Worm (Caenorhabditis elegans): ENCODE results near the gene E02A10.3.
A peak's percentile ranks its signal among the peaks of the same experiment; 100 is the strongest.

The E02A10.3 gene

ce11 chrV:12592379-12592778 lies 13.0 kb downstream of the E02A10.3 start, which contains the start of gene C14C10.2:
TSS of gene C14C10.2 (minus strand) at chrV:12592479.
- TF ChIP-seq ceh-82 (tag; optimal IDR thresholded peaks at IDR 0.05) (no peak), aly-2 (tag; optimal IDR thresholded peaks at IDR 0.05) (peak; percentile 26)

- TF ChIP-seq ces-1 (GFP tag; optimal IDR thresholded peaks at IDR 0.05) (no peak), ceh-90 (tag; optimal IDR thresholded peaks at IDR 0.05) (no peak), nhr-28 (tag; optimal IDR thresholded peaks at IDR 0.05) (no peak), tlp-1 (tag; optimal IDR thresholded peaks at IDR 0.05) (no peak), lsy-2 (tag; optimal IDR thresholded peaks at IDR 0.05) (no peak), unc-62 (GFP tag; optimal IDR thresholded peaks at IDR 0.05) (no peak), Y116A8C.19 (tag; optimal IDR thresholded peaks at IDR 0.05; ENCODE audit: borderline replicate concordance) (no peak)
Measured at ce11 chrV:12596196-12596595, 16.8 kb downstream of the E02A10.3 start, which contains the start of gene mma-1. TSS of gene mma-1 (minus strand) at chrV:12596296.

ce11 chrV:12596795-12597194 lies 17.4 kb downstream of the E02A10.3 start:
- TF ChIP-seq ces-1 (GFP tag; optimal IDR thresholded peaks at IDR 0.05) (no peak), grh-1 (GFP tag; IDR thresholded peaks at IDR 0.05) (0 out of 2 replicates have a peak, but pooled peaks have one; percentile 21), elt-2 (tag; optimal IDR thresholded peaks at IDR 0.05) (peak; percentile 6), unc-62 (GFP tag; optimal IDR thresholded peaks at IDR 0.05) (no peak), nhr-19 (GFP tag; conservative IDR thresholded peaks at IDR 0.05) (peak; percentile 65), ceh-82 (tag; optimal IDR thresholded peaks at IDR 0.05) (peak; percentile 26 to 51 (median 34)), swsn-7 (tag; optimal IDR thresholded peaks at IDR 0.05) (peak; percentile 58), elt-3 (tag; optimal IDR thresholded peaks at IDR 0.05) (peak in 2 of 6 experiments; percentile 2 to 8), nhr-90 (tag; optimal IDR thresholded peaks at IDR 0.05; ENCODE audit: poor library complexity) (peak; percentile 72), rnt-1 (tag; optimal IDR thresholded peaks at IDR 0.05) (peak; percentile 68), pag-3 (tag; optimal IDR thresholded peaks at IDR 0.05; ENCODE audit: borderline replicate concordance, insufficient read depth) (no peak), unc-130 (tag; optimal IDR thresholded peaks at IDR 0.05) (peak; percentile 73), ceh-90 (tag; optimal IDR thresholded peaks at IDR 0.05) (no peak), ztf-4 (tag; optimal IDR thresholded peaks at IDR 0.05) (no peak), nhr-85 (tag) (peak; percentile 76), xbp-1 (tag; optimal IDR thresholded peaks at IDR 0.05) (peak; percentile 52), mep-1 (tag; optimal IDR thresholded peaks at IDR 0.05) (no peak), ets-5 (GFP tag; IDR thresholded peaks at IDR 0.05) (no peak), C16A3.4 (tag; optimal IDR thresholded peaks at IDR 0.05) (peak; percentile 66), skn-1 (tag; optimal IDR thresholded peaks at IDR 0.05) (peak; percentile 41), mef-2 (tag; optimal IDR thresholded peaks at IDR 0.05) (no peak), efl-1 (optimal IDR thresholded peaks at IDR 0.05) (peak; percentile 45 to 52), efl-1 (GFP tag; optimal IDR thresholded peaks at IDR 0.05 in 1 of 2) (peak; percentile 23 to 93), nhr-20 (tag; optimal IDR thresholded peaks at IDR 0.05) (peak; percentile 59), F16B12.6 (tag; optimal IDR thresholded peaks at IDR 0.05) (peak; percentile 21), isw-1 (GFP tag; IDR thresholded peaks at IDR 0.05) (no peak), dsc-1 (tag; optimal IDR thresholded peaks at IDR 0.05) (peak; percentile 62), irx-1 (tag; optimal IDR thresholded peaks at IDR 0.05) (peak; percentile 25), nhr-77 (tag; optimal IDR thresholded peaks at IDR 0.05) (peak; percentile 22), lsy-2 (tag; optimal IDR thresholded peaks at IDR 0.05) (peak; percentile 35 to 60), lin-35 (GFP tag; optimal IDR thresholded peaks at IDR 0.05) (peak; percentile 44 to 76), nhr-71 (tag; optimal IDR thresholded peaks at IDR 0.05) (peak; percentile 71), snpc-4 (tag; optimal IDR thresholded peaks at IDR 0.05) (peak; percentile 22), hlh-4 (tag; optimal IDR thresholded peaks at IDR 0.05) (no peak), hlh-17 (GFP tag; optimal IDR thresholded peaks at IDR 0.05; ENCODE audit: borderline replicate concordance) (no peak), nhr-76 (tag; optimal IDR thresholded peaks at IDR 0.05) (peak; percentile 63), jun-1 (tag; optimal IDR thresholded peaks at IDR 0.05) (peak; percentile 41), dpl-1 (GFP tag; optimal IDR thresholded peaks at IDR 0.05) (peak in 2 of 3 experiments; percentile 33 to 34), vab-15 (tag; optimal IDR thresholded peaks at IDR 0.05) (peak; percentile 57), aha-1 (tag; optimal IDR thresholded peaks at IDR 0.05) (no peak), nhr-47 (tag; optimal IDR thresholded peaks at IDR 0.05) (peak; percentile 64), tbx-2 (tag; optimal IDR thresholded peaks at IDR 0.05) (peak; percentile 24), lir-3 (tag; optimal IDR thresholded peaks at IDR 0.05; ENCODE audit: poor library complexity) (no peak), pax-3 (tag; optimal IDR thresholded peaks at IDR 0.05) (peak; percentile 1)
